In genomic region chrIII:6551187-6552058, ce11 we compare ENCODE assay signal across 2 worm cellular contexts.
TF ChIP-seq lines count a peak whose summit lies in the region.
"Not testable (repeated sequence)": the region's sequence is repeated elsewhere in the genome, so short reads cannot be mapped to it uniquely, and the experiment has no call there.

C09E7.7 (minus strand) TSS chrIII:6551243.

TF ChIP-seq in whole organism, L4 larva, 104 proteins besides CTCF, POLR2A, EP300 and RAD21 (continued from another document):
- TF ChIP-seq arid-1 (GFP tag; conservative IDR thresholded peaks at IDR 0.05; lab: Robert Waterston, UW) (peak; percentile 55; the same call in 1 of the 2 replicates), daf-19 (GFP tag; conservative IDR thresholded peaks at IDR 0.05; lab: Robert Waterston, UW) (0 out of 2 replicates have a peak, but pooled peaks have one; percentile 28), hlh-30 (tag; optimal IDR thresholded peaks at IDR 0.05; lab: Kevin White, UChicago; ENCODE audit: insufficient read depth) (peak; percentile 55), ceh-20 (GFP tag; IDR thresholded peaks at IDR 0.05; lab: Robert Waterston, UW) (peak; percentile 65; the same call in 1 of the 2 replicates), dmd-9 (GFP tag; IDR thresholded peaks at IDR 0.05; lab: Robert Waterston, UW) (peak; percentile 49; the same call in 1 of the 2 replicates), mxl-3 (GFP tag; optimal IDR thresholded peaks at IDR 0.05; lab: Kevin White, UChicago) (peak; percentile 35), lin-29 (GFP tag; IDR thresholded peaks at IDR 0.05; lab: Robert Waterston, UW) (0 out of 2 replicates have a peak, but pooled peaks have one; percentile 40), ceh-44 (GFP tag; IDR thresholded peaks at IDR 0.05; lab: Robert Waterston, UW) (peak; percentile 77), nhr-28 (tag; optimal IDR thresholded peaks at IDR 0.05; lab: Kevin White, UChicago) (peak; percentile 2), egl-43 (GFP tag; IDR thresholded peaks at IDR 0.05; lab: Robert Waterston, UW) (peak; percentile 66), mep-1 (tag; optimal IDR thresholded peaks at IDR 0.05; lab: Kevin White, UChicago) (peak; percentile 77), unc-62 (GFP tag; optimal IDR thresholded peaks at IDR 0.05 in 1 of 2; lab: Kevin White, UChicago) (peak in 1 of 2 experiments; percentile 63), Y75B8A.6 (GFP tag; IDR thresholded peaks at IDR 0.05; lab: Robert Waterston, UW) (0 out of 2 replicates have a peak, but pooled peaks have one; percentile 14), lsy-2 (tag; optimal IDR thresholded peaks at IDR 0.05; lab: Kevin White, UChicago) (peak; percentile 39 to 43), F37D6.2 (tag; optimal IDR thresholded peaks at IDR 0.05; lab: Kevin White, UChicago) (peak; percentile 58), mes-2 (tag; optimal IDR thresholded peaks at IDR 0.05; lab: Kevin White, UChicago; ENCODE audit: poor library complexity, severe bottlenecking) (peak; percentile 84), madf-5 (GFP tag; IDR thresholded peaks at IDR 0.05; lab: Robert Waterston, UW) (0 out of 4 replicates have a peak, but pooled peaks have one; percentile 6 to 10), nhr-77 (tag; optimal IDR thresholded peaks at IDR 0.05; lab: Kevin White, UChicago) (peak; percentile 30), tag-97 (GFP tag; IDR thresholded peaks at IDR 0.05; lab: Robert Waterston, UW) (0 out of 2 replicates have a peak, but pooled peaks have one; percentile 44), madf-9 (GFP tag; conservative IDR thresholded peaks at IDR 0.05; lab: Robert Waterston, UW) (peak; percentile 56), ZK337.2 (GFP tag; IDR thresholded peaks at IDR 0.05; lab: Robert Waterston, UW) (peak; percentile 79), vab-7 (GFP tag; IDR thresholded peaks at IDR 0.05; lab: Robert Waterston, UW) (peak; percentile 68), dmd-6 (GFP tag; IDR thresholded peaks at IDR 0.05; lab: Robert Waterston, UW) (peak; percentile 62), nhr-102 (tag; optimal IDR thresholded peaks at IDR 0.05; lab: Kevin White, UChicago) (peak; percentile 14), Y48G9A.11 (GFP tag; IDR thresholded peaks at IDR 0.05; lab: Robert Waterston, UW) (0 out of 2 replicates have a peak, but pooled peaks have one; percentile 14), T26A8.4 (GFP tag; IDR thresholded peaks at IDR 0.05; lab: Robert Waterston, UW) (peak; percentile 69), T20F7.1 (GFP tag; optimal IDR thresholded peaks at IDR 0.05; lab: Kevin White, UChicago) (peak; percentile 57), hmg-1.1 (GFP tag; IDR thresholded peaks at IDR 0.05; lab: Robert Waterston, UW) (peak; percentile 77)
- not testable (repeated sequence) for TF ChIP-seq unc-62 (tag; optimal IDR thresholded peaks at IDR 0.05; lab: Kevin White, UChicago)

TF ChIP-seq in whole organism, late embryonic, 69 proteins besides CTCF, POLR2A, EP300 and RAD21 (continued from another document):
- TF ChIP-seq ref-2 (tag; optimal IDR thresholded peaks at IDR 0.05; lab: Kevin White, UChicago), result peak; percentile 91
- TF ChIP-seq hlh-15 (tag; optimal IDR thresholded peaks at IDR 0.05; lab: Kevin White, UChicago), result peak; percentile 0
- peak; percentile 52 for TF ChIP-seq unc-42 (tag; optimal IDR thresholded peaks at IDR 0.05; lab: Kevin White, UChicago)
- TF ChIP-seq zip-5 (tag; optimal IDR thresholded peaks at IDR 0.05; lab: Kevin White, UChicago), result peak; percentile 75
- peak; percentile 52 for TF ChIP-seq ceh-19 (GFP tag; optimal IDR thresholded peaks at IDR 0.05; lab: Kevin White, UChicago)
- TF ChIP-seq ahr-1 (tag; optimal IDR thresholded peaks at IDR 0.05; lab: Kevin White, UChicago), result peak; percentile 77
- TF ChIP-seq fax-1 (tag; optimal IDR thresholded peaks at IDR 0.05; lab: Kevin White, UChicago), result peak; percentile 86
- peak; percentile 31 for TF ChIP-seq ttx-3 (tag; optimal IDR thresholded peaks at IDR 0.05; lab: Kevin White, UChicago)
- TF ChIP-seq tbx-2 (tag; optimal IDR thresholded peaks at IDR 0.05; lab: Kevin White, UChicago), result peak; percentile 89
- TF ChIP-seq ceh-18 (tag; optimal IDR thresholded peaks at IDR 0.05; lab: Kevin White, UChicago), result peak; percentile 62
- TF ChIP-seq unc-3 (GFP tag; conservative IDR thresholded peaks at IDR 0.05; lab: Robert Waterston, UW), result not testable (repeated sequence)
- TF ChIP-seq unc-3 (tag; optimal IDR thresholded peaks at IDR 0.05; lab: Kevin White, UChicago), result peak; percentile 65
- TF ChIP-seq dmd-4 (tag; optimal IDR thresholded peaks at IDR 0.05; lab: Kevin White, UChicago; ENCODE audit: borderline replicate concordance), result peak; percentile 81
- peak; percentile 67 for TF ChIP-seq fkh-6 (tag; optimal IDR thresholded peaks at IDR 0.05; lab: Kevin White, UChicago)
